Worm (Caenorhabditis elegans): Measurements from ENCODE around the gene T02E9.6.

T02E9.6 gene

ce11 chrV:11314025-11314880, 19.8 kb downstream of the T02E9.6 start (continued):
- TF ChIP-seq duxl-1 (tag; optimal IDR thresholded peaks at IDR 0.05; ENCODE audit: poor library complexity) (peak; percentile 91), zip-2 (tag; optimal IDR thresholded peaks at IDR 0.05) (no peak), egl-43 (GFP tag; IDR thresholded peaks at IDR 0.05) (peak; percentile 100), hlh-30 (tag; optimal IDR thresholded peaks at IDR 0.05; ENCODE audit: insufficient read depth) (peak; percentile 98), zag-1 (tag; optimal IDR thresholded peaks at IDR 0.05) (peak; percentile 8), Y48G9A.11 (GFP tag; IDR thresholded peaks at IDR 0.05) (peak; percentile 94), madf-9 (GFP tag; conservative IDR thresholded peaks at IDR 0.05) (peak; percentile 97)

ce11 chrV:11312904-11313303, 21.2 kb downstream of the T02E9.6 start:
- TF ChIP-seq aha-1 (tag), result peak; percentile 77
- peak in 1 of 2 experiments; percentile 24 for TF ChIP-seq unc-62 (GFP tag; optimal IDR thresholded peaks at IDR 0.05 in 1 of 2)
- no peak for TF ChIP-seq unc-62 (tag; optimal IDR thresholded peaks at IDR 0.05)
- no peak for TF ChIP-seq nhr-76 (tag; optimal IDR thresholded peaks at IDR 0.05)

DNA sequence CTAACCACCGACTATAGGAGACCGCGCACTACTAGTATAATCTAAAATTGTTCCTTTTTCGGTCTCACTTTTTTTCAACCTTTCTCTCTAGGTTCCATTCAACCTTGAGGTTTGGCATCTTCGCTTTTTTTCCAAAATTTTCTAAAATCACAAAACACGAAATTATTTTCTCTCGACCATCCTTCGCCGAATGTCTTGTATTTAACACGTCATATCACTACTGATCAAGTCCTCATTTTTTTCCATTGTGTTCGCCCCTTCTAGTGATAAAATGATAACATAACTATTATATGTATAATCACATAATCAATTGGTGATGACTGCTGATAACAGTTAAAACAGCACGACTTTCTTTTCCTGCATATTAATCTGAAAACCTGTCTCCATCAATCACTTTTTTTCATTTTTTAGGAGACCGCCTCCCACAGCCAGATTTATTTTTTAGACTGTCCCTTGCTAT, 23.1 kb downstream of the T02E9.6 start, which contains the start of gene T03F7.7:
Gene T03F7.7 (plus strand): TSS at position 410 of the 460 bp plus-strand sequence.
- TF ChIP-seq Y75B8A.6 (GFP tag; IDR thresholded peaks at IDR 0.05), result no peak
- TF ChIP-seq ztf-7 (tag; optimal IDR thresholded peaks at IDR 0.05), result no peak
- TF ChIP-seq hmg-1.1 (GFP tag; IDR thresholded peaks at IDR 0.05), result no peak
- TF ChIP-seq zip-11 (GFP tag; IDR thresholded peaks at IDR 0.05), result no peak
- TF ChIP-seq zag-1 (tag; optimal IDR thresholded peaks at IDR 0.05), result no peak
- peak in 1 of 2 experiments; percentile 35 for TF ChIP-seq mdl-1 (tag; optimal IDR thresholded peaks at IDR 0.05)
- TF ChIP-seq set-16 (GFP tag; IDR thresholded peaks at IDR 0.05), result no peak
- peak; percentile 45 for TF ChIP-seq nhr-48 (tag; optimal IDR thresholded peaks at IDR 0.05)
- no peak for TF ChIP-seq madf-9 (GFP tag; conservative IDR thresholded peaks at IDR 0.05)
- no peak for TF ChIP-seq tag-97 (GFP tag; IDR thresholded peaks at IDR 0.05)
- peak; percentile 85 for TF ChIP-seq dmd-6 (GFP tag; IDR thresholded peaks at IDR 0.05)
- no peak for TF ChIP-seq dmd-8 (GFP tag; IDR thresholded peaks at IDR 0.05)
- peak; percentile 46 for TF ChIP-seq mxl-3 (GFP tag; optimal IDR thresholded peaks at IDR 0.05)
- no peak for TF ChIP-seq D1046.2 (GFP tag; IDR thresholded peaks at IDR 0.05)
- peak; percentile 64 for TF ChIP-seq nhr-77 (tag; optimal IDR thresholded peaks at IDR 0.05)
- TF ChIP-seq daf-16 (GFP tag; optimal IDR thresholded peaks at IDR 0.05), result no peak
- TF ChIP-seq daf-16 (tag; optimal IDR thresholded peaks at IDR 0.05), result peak; percentile 55
- peak; percentile 73; the same call in 1 of the 2 replicates for TF ChIP-seq tra-1 (GFP tag; IDR thresholded peaks at IDR 0.05)
- no peak for TF ChIP-seq nhr-111 (GFP tag; optimal IDR thresholded peaks at IDR 0.05)
- no peak for TF ChIP-seq lim-7 (GFP tag; IDR thresholded peaks at IDR 0.05)
- no peak for TF ChIP-seq mep-1 (tag; optimal IDR thresholded peaks at IDR 0.05)
- no peak for TF ChIP-seq unc-130 (GFP tag; optimal IDR thresholded peaks at IDR 0.05)
- TF ChIP-seq nhr-28 (tag; optimal IDR thresholded peaks at IDR 0.05), result peak; percentile 85
- TF ChIP-seq aly-2 (tag; optimal IDR thresholded peaks at IDR 0.05), result no peak
- peak; percentile 84 for TF ChIP-seq lin-1 (GFP tag; IDR thresholded peaks at IDR 0.05)
- TF ChIP-seq mes-2 (tag; optimal IDR thresholded peaks at IDR 0.05; ENCODE audit: poor library complexity, severe bottlenecking), result no peak
- no peak for TF ChIP-seq unc-62 (GFP tag; optimal IDR thresholded peaks at IDR 0.05 in 1 of 2)
- no peak for TF ChIP-seq unc-62 (tag; optimal IDR thresholded peaks at IDR 0.05)
- TF ChIP-seq lin-39 (tag; optimal IDR thresholded peaks at IDR 0.05), result no peak
- peak; percentile 75 for TF ChIP-seq php-3 (GFP tag; IDR thresholded peaks at IDR 0.05)
- no peak for TF ChIP-seq hlh-30 (tag; optimal IDR thresholded peaks at IDR 0.05; ENCODE audit: insufficient read depth)
- no peak for TF ChIP-seq arid-1 (GFP tag; conservative IDR thresholded peaks at IDR 0.05)
- TF ChIP-seq hlh-11 (tag; optimal IDR thresholded peaks at IDR 0.05), result peak; percentile 66
- TF ChIP-seq pqm-1 (tag; optimal IDR thresholded peaks at IDR 0.05), result peak; percentile 93

All from whole organism, L4 larva.